Fruit fly (Drosophila melanogaster): ENCODE data around the gene prd.
A peak's percentile ranks its signal among the peaks of the same experiment; 100 is the strongest.

DNA sequence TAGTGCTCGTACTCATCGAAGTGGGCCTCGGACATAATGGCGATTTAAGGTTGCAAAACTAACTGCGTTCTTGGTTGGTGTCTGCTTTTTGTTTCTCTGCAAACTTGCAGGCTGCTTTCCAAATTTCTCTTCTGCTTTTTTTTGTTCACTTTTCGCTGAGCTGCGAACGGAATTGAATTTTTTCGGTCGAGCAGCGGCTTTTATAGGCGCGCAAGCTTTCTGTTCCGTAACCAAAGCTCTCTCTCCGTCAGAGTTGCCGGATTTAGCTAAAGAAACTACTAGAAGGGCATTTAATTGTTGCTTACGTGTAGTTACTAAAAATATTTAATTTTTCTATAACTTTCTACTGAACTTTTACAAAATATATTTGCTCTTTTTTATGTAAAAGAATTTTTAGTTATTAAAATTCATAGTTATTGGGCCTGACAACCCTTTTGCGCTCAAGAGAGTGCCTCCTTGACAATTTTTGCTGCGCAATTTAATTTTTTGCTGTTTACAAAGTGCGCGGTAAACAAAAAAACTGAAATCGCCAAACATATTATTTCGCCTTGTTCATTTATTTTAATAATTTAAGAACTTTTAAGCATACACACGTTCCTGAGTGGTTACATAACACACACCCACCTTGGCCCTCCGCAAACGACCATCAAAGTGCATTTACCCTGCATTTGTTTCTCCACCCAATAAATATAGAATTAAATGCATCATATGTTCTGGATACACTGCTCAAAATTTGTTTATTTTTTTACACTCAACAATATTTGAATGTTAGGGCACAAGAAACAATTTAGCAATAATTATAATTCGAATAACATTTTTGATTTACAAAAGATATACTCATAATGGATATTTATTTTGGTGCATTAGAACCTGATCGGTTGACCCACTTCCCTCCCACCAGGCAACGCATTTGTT is 39.4 kb downstream of the prd start, which contains the start of gene CG6770:
- TF ChIP-seq ey (GFP tag; optimal IDR thresholded peaks at IDR 0.05) (peak; percentile 82), usp (GFP tag; optimal IDR thresholded peaks at IDR 0.05) (no peak)
